Fruit fly (Drosophila melanogaster) whole organism, adult: ENCODE measurements around the gene bsf.
A peak's percentile ranks its signal among the peaks of the same experiment; 100 is the strongest.

Source experiments
- CG11617 ChIP-seq: fragments of 200-800 bp; sonication (Bioruptor generic); optimal IDR thresholded peaks from 2 replicates; lab custom pipeline; 2017; ENCODE audit warnings: mild to moderate bottlenecking, missing biosample characterization, missing genetic modification reagents, missing genetic modification characterization
- CG12768 ChIP-seq: fragments of 200-800 bp; sonication (Bioruptor generic); optimal IDR thresholded peaks from 2 replicates; lab custom pipeline; 2017; ENCODE audit warnings: missing biosample characterization, missing genetic modification characterization, mild to moderate bottlenecking, moderate library complexity, missing genetic modification reagents
- CG14711 ChIP-seq: fragments of 200-800 bp; sonication (Bioruptor generic); optimal IDR thresholded peaks from 2 replicates; lab custom pipeline; 2018; ENCODE audit warnings: missing biosample characterization, mild to moderate bottlenecking, missing genetic modification characterization, moderate library complexity
- CG1620 ChIP-seq: fragments of 200-800 bp; sonication (Bioruptor generic); optimal IDR thresholded peaks from 2 replicates; lab custom pipeline; 2016; ENCODE audit warnings: missing biosample characterization, missing genetic modification characterization
- CG33017 ChIP-seq: fragments of 200-800 bp; sonication (Bioruptor generic); optimal IDR thresholded peaks from 2 replicates; lab custom pipeline; 2018; ENCODE audit warnings: missing biosample characterization, mild to moderate bottlenecking, missing genetic modification characterization, moderate library complexity
- CG5204 ChIP-seq: fragments of 200-800 bp; sonication (Bioruptor generic); optimal IDR thresholded peaks from 2 replicates; lab custom pipeline; 2016; ENCODE audit warnings: missing biosample characterization, missing genetic modification characterization
- CG7045 ChIP-seq: fragments of 200-800 bp; sonication (Bioruptor generic); optimal IDR thresholded peaks from 2 replicates; lab custom pipeline; 2017; ENCODE audit warnings: missing biosample characterization, mild to moderate bottlenecking, missing genetic modification characterization
- CG7101 ChIP-seq: fragments of 200-800 bp; sonication (Bioruptor generic); optimal IDR thresholded peaks from 2 replicates; lab custom pipeline; 2018; ENCODE audit warnings: missing biosample characterization, mild to moderate bottlenecking, missing genetic modification characterization, moderate library complexity
- Clk ChIP-seq: fragments of 200-800 bp; sonication (Bioruptor generic); optimal IDR thresholded peaks from 2 replicates; lab custom pipeline; 2017; ENCODE audit warnings: missing biosample characterization, missing genetic modification characterization
- Crg-1 ChIP-seq: fragments of 200-800 bp; sonication (Bioruptor generic); optimal IDR thresholded peaks from 2 replicates; lab custom pipeline; 2016; ENCODE audit warnings: missing biosample characterization, missing genetic modification characterization
- Hr96 ChIP-seq: fragments of 200-800 bp; sonication (Bioruptor generic); optimal IDR thresholded peaks from 2 replicates; lab custom pipeline; 2016; ENCODE audit warnings: missing biosample characterization, missing genetic modification characterization
- Mnt ChIP-seq: fragments of 200-800 bp; sonication (Bioruptor generic); optimal IDR thresholded peaks from 2 replicates; lab custom pipeline; 2016; ENCODE audit warnings: missing biosample characterization, mild to moderate bottlenecking, missing genetic modification characterization
- bab1 ChIP-seq: fragments of 200-800 bp; sonication (Bioruptor generic); optimal IDR thresholded peaks from 3 replicates; lab custom pipeline; 2019; ENCODE audit warnings: missing biosample characterization, mild to moderate bottlenecking, missing genetic modification characterization, moderate library complexity
- cic ChIP-seq: fragments of 200-800 bp; sonication (Bioruptor generic); optimal IDR thresholded peaks from 2 replicates; lab custom pipeline; 2017; ENCODE audit warnings: missing biosample characterization, mild to moderate bottlenecking, missing genetic modification characterization, moderate library complexity
- cnc ChIP-seq, 2 experiments: fragments of >200 bp; optimal IDR thresholded peaks; 2 replicates each; lab custom pipeline; 2017
- kay ChIP-seq: fragments of 200-800 bp; sonication (Bioruptor generic); peaks from one replicate; lab custom pipeline; 2016; ENCODE audit warnings: missing biosample characterization, missing genetic modification characterization, borderline replicate concordance
- ovo ChIP-seq: fragments of 200-800 bp; sonication (Bioruptor generic); optimal IDR thresholded peaks from 2 replicates; lab custom pipeline; 2016; ENCODE audit warnings: missing biosample characterization, missing genetic modification characterization
- pad ChIP-seq: fragments of 200-800 bp; sonication (Bioruptor generic); optimal IDR thresholded peaks from 3 replicates; lab custom pipeline; 2017; ENCODE audit warnings: missing biosample characterization, missing genetic modification characterization, mild to moderate bottlenecking, moderate library complexity, missing genetic modification reagents
- tj ChIP-seq: fragments of 200-800 bp; sonication (Bioruptor generic); optimal IDR thresholded peaks from 3 replicates; lab custom pipeline; 2017; ENCODE audit warnings: missing biosample characterization, mild to moderate bottlenecking, missing genetic modification characterization, moderate library complexity
- toe ChIP-seq: fragments of 200-800 bp; sonication (Bioruptor generic); optimal IDR thresholded peaks from 2 replicates; lab custom pipeline; 2016; ENCODE audit warnings: missing biosample characterization, missing genetic modification characterization

The bsf gene

DNA sequence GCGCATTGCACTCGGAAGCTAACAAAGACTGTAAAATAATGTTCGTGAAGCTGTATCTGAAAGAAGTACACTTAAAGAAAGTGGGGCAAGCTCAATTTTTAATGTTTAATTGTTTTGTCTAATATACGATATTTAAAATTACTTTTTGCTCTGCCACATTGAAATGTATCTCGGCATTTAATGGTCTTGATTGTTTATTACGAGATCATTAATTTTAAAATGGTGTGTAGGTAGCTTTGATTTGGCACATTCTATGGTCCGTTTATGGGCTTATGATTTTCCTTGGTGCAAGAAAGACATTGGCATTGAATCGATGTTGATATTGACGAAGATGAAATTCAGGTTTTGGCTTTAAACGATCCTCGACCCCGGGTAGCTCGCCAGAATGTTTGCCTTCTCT lies 9.2 kb upstream of the bsf start:
- TF ChIP-seq CG14711 = no peak

DNA sequence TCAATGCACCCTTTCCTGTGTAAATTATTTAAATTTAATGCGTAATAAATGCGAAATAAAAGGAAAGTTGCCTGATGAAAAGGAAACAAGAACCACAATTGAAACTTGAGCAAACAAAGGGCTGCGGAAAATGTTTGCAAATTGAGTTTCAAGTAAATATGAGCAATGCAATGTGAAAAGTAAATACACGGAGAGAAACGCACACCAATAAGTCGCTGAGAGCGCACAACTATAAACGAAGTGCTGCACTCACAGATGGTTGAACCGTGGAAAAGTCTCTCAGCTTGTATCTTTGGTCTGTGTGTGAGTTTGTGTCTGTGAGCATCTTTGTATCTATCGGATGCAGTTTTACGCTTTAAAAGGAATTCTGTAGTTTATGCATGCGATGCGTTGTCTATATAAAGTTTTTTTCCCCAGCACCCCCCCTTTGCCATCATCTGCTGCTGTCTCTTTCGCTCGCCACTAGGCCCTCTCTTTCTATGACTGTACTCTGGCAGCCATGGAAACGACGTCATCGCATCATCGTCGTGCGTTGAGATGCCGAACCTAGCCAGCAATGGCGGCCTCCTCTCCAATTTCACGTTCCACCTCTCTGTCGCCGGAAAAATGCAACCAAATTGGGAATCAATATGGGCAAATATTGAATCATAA lies 5.4 kb upstream of the bsf start:
- TF ChIP-seq Mnt (GFP tag; lab: Kevin White, UChicago) (peak; percentile 66), toe (GFP tag; lab: Kevin White, UChicago) (peak; percentile 70), Crg-1 (GFP tag; lab: Kevin White, UChicago) (peak; percentile 95), CG7101 (tag; lab: Kevin White, UChicago) (peak; percentile 88), Clk (GFP tag; lab: Kevin White, UChicago) (peak; percentile 78), CG33017 (tag; lab: Kevin White, UChicago) (peak; percentile 81), CG12768 (GFP tag; lab: Kevin White, UChicago) (peak; percentile 89), ovo (GFP tag; lab: Kevin White, UChicago) (peak; percentile 90), bab1 (GFP tag; lab: Kevin White, UChicago) (peak; percentile 15), CG14711 (peak; percentile 73), cic (peak; percentile 89), Hr96 (GFP tag; lab: Kevin White, UChicago) (peak; percentile 58), CG5204 (GFP tag; lab: Kevin White, UChicago) (peak; percentile 58), CG1620 (GFP tag; lab: Kevin White, UChicago) (peak; percentile 77), CG11617 (GFP tag; lab: Kevin White, UChicago) (peak; percentile 80), CG7045 (GFP tag; lab: Kevin White, UChicago) (peak; percentile 87), kay (GFP tag; lab: Kevin White, UChicago) (peak; percentile 98), cnc (optimal IDR thresholded peaks at IDR 0.05; lab: Kevin White, UChicago) (no peak), tj (GFP tag; lab: Kevin White, UChicago) (peak; percentile 67), pad (GFP tag; lab: Kevin White, UChicago) (peak; percentile 70)

DNA sequence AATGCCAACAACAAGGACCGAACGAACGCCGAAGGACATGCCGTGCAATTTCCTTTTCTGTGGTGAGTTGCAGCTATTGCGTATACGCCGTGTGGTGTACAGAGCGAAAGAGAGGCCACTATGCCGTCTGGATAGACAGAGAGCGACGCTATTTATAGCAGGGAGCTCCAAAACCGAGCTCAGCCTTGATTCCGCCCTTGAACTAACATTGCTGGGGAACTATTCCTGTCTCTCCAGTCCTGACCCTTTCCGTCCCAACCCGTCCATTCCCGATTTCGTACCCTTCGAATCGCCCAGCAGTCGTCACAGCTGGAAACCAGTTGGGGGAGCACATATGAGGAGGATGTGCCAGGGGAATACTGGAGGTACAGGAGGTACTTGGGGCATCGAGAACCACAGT lies 4.1 kb upstream of the bsf start:
- TF ChIP-seq cic (no peak), cnc (optimal IDR thresholded peaks at IDR 0.05; lab: Kevin White, UChicago) (no peak), pad (GFP tag; lab: Kevin White, UChicago) (no peak), CG7101 (tag; lab: Kevin White, UChicago) (no peak), CG5204 (GFP tag; lab: Kevin White, UChicago) (no peak), bab1 (GFP tag; lab: Kevin White, UChicago) (no peak), CG14711 (no peak), Crg-1 (GFP tag; lab: Kevin White, UChicago) (no peak), Hr96 (GFP tag; lab: Kevin White, UChicago) (no peak), tj (GFP tag; lab: Kevin White, UChicago) (no peak), kay (GFP tag; lab: Kevin White, UChicago) (no peak), CG1620 (GFP tag; lab: Kevin White, UChicago) (no peak), CG12768 (GFP tag; lab: Kevin White, UChicago) (no peak), CG33017 (tag; lab: Kevin White, UChicago) (no peak), Mnt (GFP tag; lab: Kevin White, UChicago) (no peak)

DNA sequence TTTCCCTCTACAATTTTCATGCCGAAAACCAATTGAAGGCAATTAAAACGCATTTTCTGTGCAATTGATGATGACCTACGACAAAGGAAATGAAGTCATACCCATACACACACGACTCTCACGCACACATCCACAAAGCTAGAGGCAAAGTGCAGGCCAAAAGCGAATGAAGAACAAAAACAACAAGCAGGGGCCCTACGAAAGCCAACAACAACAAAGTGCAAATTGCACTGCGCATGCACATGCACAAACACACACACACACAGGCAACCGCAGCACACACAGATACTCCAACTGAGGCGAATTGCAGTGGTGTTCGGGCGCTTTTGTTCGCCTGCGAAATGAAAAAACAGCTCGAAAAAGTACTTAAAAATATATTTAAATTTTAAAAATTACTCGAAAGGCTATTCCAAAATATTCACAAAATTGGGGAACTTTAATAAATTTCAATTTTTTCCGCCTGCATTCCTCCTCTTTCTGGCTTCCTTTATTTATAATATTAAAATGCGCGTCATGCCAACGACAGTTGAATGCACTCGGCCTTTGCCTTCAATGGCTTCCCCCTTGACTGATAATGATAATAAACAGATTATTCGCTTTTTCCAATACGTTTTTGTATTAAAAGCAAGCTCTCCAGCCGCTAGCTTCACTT lies 2.7 kb upstream of the bsf start:
- TF ChIP-seq Hr96 (GFP tag; lab: Kevin White, UChicago) (peak; percentile 38), cic (peak; percentile 70), Clk (GFP tag; lab: Kevin White, UChicago) (no peak), CG7045 (GFP tag; lab: Kevin White, UChicago) (peak; percentile 41), toe (GFP tag; lab: Kevin White, UChicago) (peak; percentile 2), Mnt (GFP tag; lab: Kevin White, UChicago) (peak; percentile 4), kay (GFP tag; lab: Kevin White, UChicago) (peak; percentile 59), Crg-1 (GFP tag; lab: Kevin White, UChicago) (no peak), tj (GFP tag; lab: Kevin White, UChicago) (peak; percentile 50), CG12768 (GFP tag; lab: Kevin White, UChicago) (peak; percentile 88), CG5204 (GFP tag; lab: Kevin White, UChicago) (no peak), CG7101 (tag; lab: Kevin White, UChicago) (peak; percentile 29), CG33017 (tag; lab: Kevin White, UChicago) (peak; percentile 62)

DNA sequence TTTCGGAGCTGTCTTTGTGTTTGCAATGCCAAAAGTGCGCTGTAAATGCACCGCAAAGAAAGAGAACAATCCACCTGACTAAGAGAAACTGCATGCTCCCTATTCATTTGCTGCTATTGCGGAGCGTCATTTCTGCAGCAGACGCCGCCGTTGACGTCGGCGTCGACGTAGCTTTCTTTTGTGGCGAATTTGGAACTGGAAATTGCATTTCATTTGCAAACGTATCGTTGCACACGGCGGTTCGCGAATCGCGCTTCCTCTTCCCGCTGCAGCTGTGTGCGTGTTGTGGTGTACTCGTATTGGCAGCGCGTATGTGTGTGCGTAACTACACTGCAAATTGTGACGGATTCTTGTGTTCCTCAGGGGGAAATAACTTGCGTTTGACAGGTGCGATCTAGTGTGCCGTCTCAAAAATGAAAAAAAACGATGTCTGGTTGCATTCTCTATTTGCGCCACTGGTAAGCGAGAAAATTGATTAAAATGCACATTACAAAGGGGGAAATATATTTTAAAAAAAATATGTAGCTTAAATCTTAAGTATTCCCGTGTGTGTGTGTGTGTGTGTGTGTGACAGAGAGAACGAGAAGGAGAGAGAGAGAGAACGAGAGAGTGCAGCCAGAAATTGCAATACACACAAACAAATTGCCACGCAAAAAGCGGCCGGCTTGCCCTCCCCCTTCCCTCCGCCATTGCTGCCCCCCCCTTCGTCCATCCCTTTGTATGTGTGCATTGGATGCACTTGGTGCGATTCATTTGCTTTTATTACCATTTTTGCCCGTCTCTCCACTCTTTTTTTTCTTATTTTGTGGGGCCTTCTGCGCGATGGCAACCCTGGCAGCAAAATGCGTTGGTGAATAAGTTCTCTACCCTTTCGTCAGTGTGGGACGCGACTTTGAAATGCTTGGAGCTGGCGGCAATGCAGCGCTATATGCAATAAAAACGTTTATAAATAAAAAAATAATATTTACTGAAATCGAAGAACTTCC lies 1.4 kb upstream of the bsf start:
- peak; percentile 96 for TF ChIP-seq CG33017 (tag; lab: Kevin White, UChicago)
- peak; percentile 37 for TF ChIP-seq bab1 (GFP tag; lab: Kevin White, UChicago)
- TF ChIP-seq toe (GFP tag; lab: Kevin White, UChicago) = peak; percentile 84
- peak; percentile 81 for TF ChIP-seq CG1620 (GFP tag; lab: Kevin White, UChicago)
- TF ChIP-seq CG5204 (GFP tag; lab: Kevin White, UChicago) = peak; percentile 87
- peak; percentile 95 for TF ChIP-seq Clk (GFP tag; lab: Kevin White, UChicago)
- peak; percentile 90 for TF ChIP-seq Crg-1 (GFP tag; lab: Kevin White, UChicago)
- peak; percentile 81 for TF ChIP-seq Hr96 (GFP tag; lab: Kevin White, UChicago)
- peak; percentile 95 for TF ChIP-seq tj (GFP tag; lab: Kevin White, UChicago)
- peak; percentile 92 for TF ChIP-seq kay (GFP tag; lab: Kevin White, UChicago)
- peak; percentile 92 for TF ChIP-seq CG11617 (GFP tag; lab: Kevin White, UChicago)
- TF ChIP-seq CG14711 = peak; percentile 97
- peak; percentile 99 for TF ChIP-seq CG12768 (GFP tag; lab: Kevin White, UChicago)
- peak; percentile 95 for TF ChIP-seq CG7045 (GFP tag; lab: Kevin White, UChicago)
- TF ChIP-seq cnc (optimal IDR thresholded peaks at IDR 0.05; lab: Kevin White, UChicago) = no peak
- peak; percentile 86 for TF ChIP-seq Mnt (GFP tag; lab: Kevin White, UChicago)
- TF ChIP-seq ovo (GFP tag; lab: Kevin White, UChicago) = peak; percentile 97
- peak; percentile 76 for TF ChIP-seq pad (GFP tag; lab: Kevin White, UChicago)
- peak; percentile 85 for TF ChIP-seq CG7101 (tag; lab: Kevin White, UChicago)
- peak; percentile 94 for TF ChIP-seq cic
